Worm (Caenorhabditis elegans) whole organism, L1 larva: ENCODE measurements around the gene F49F1.2.

Experiments
- ama-1 ChIP-seq: fragments of 150-350 bp; optimal IDR thresholded peaks from 2 replicates; lab custom pipeline; 2014
- dpl-1 ChIP-seq, 3 experiments: fragments of 150-350 bp in 2 of 3; sonication (generic microtip) in 1 of 3; optimal IDR thresholded peaks; 2 replicates each; lab custom pipeline; 2014 to 2017; ENCODE audit warnings: missing biosample characterization in 3 of 3, missing genetic modification characterization in 3 of 3, missing genetic modification reagents in 3 of 3
- elt-2 ChIP-seq: sonication (generic microtip); optimal IDR thresholded peaks from 2 replicates; lab custom pipeline; 2016; ENCODE audit warnings: missing genetic modification characterization, mild to moderate bottlenecking, inconsistent platforms, missing compliant biosample characterization, missing genetic modification reagents
- elt-3 ChIP-seq, 6 experiments: fragments of 150-350 bp in 1 of 6; sonication (generic microtip); optimal IDR thresholded peaks; 2 replicates each; lab custom pipeline; 2017 to 2018; ENCODE audit warnings: missing biosample characterization in 6 of 6, missing genetic modification characterization in 6 of 6, inconsistent platforms in 1 of 6
- lsy-2 ChIP-seq, 2 experiments: fragments of 150-350 bp; optimal IDR thresholded peaks; 2 replicates each; lab custom pipeline; 2014; ENCODE audit warnings: missing biosample characterization in 2 of 2, missing genetic modification characterization in 2 of 2
- mab-9 ChIP-seq: fragments of 200-800 bp; sonication (Bioruptor generic); IDR thresholded peaks from 2 replicates; pipeline ENCODE4 v1.3.6; 2022; ENCODE audit warnings: missing genetic modification reagents, missing genetic modification characterization, missing compliant biosample characterization
- pqm-1 ChIP-seq: sonication (generic microtip); optimal IDR thresholded peaks from 3 replicates; lab custom pipeline; 2017; ENCODE audit warnings: missing biosample characterization, missing genetic modification characterization
- skn-1 ChIP-seq: fragments of 150-350 bp; optimal IDR thresholded peaks from 2 replicates; lab custom pipeline; 2014; ENCODE audit warnings: missing biosample characterization, missing genetic modification characterization
- unc-98 ChIP-seq: fragments of 200-800 bp; sonication (Bioruptor generic); IDR thresholded peaks from 2 replicates; pipeline ENCODE4 v1.3.6; 2022; ENCODE audit warnings: missing genetic modification characterization, missing compliant biosample characterization

DNA sequence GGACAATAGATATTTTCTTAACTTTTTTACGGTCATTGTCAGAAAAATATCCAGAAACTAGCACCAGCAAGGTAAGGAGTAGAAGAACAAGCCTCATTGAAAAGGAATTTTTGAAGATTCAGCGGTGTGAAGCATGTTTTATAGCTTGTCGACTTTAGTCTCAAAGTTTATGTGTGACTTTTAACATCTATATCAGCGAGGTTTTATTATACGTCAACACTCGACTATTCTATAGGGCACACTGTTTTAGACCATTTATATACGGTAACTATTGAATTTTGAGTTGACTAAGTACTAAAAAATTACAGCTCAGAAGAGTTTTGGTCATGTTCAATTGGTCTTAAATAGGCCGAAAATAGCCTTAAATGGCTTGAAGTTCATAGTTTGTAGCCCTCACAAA lies 25.6 kb downstream of the F49F1.2 start, which contains the start of gene F49F1.11:
- TF ChIP-seq mab-9 (GFP tag; lab: Robert Waterston, UW) (no peak), elt-3 (tag; optimal IDR thresholded peaks at IDR 0.05; lab: Kevin White, UChicago) (no peak), lsy-2 (tag; optimal IDR thresholded peaks at IDR 0.05; lab: Kevin White, UChicago) (no peak), ama-1 (lab: Kevin White, UChicago) (no peak), skn-1 (tag; lab: Kevin White, UChicago) (no peak), pqm-1 (tag; lab: Kevin White, UChicago) (no peak), dpl-1 (GFP tag; optimal IDR thresholded peaks at IDR 0.05; lab: Kevin White, UChicago) (no peak), elt-2 (tag; lab: Kevin White, UChicago) (no peak), unc-98 (GFP tag; lab: Robert Waterston, UW) (no peak)
